Fruit fly (Drosophila melanogaster) ovary, adult (tissue): Measurements from ENCODE around the gene Mgat4a.

Experiments
- CG17801 ChIP-seq: fragments of 200-800 bp; optimal IDR thresholded peaks from 2 replicates; lab custom pipeline; 2019; ENCODE audit warnings: missing biosample characterization, mild to moderate bottlenecking, missing genetic modification characterization, moderate library complexity; ENCODE audit not compliant: partially characterized antibody

The Mgat4a gene

dm6 chr3L:14761837-14762785 lies at the start of gene Mgat4a, which contains the start of gene Tsen34:
Gene Mgat4a, plus strand, starts transcription at chr3L:14762028.
Gene Tsen34, minus strand, starts transcription at chr3L:14761844.
- TF ChIP-seq CG17801 (GFP tag; lab: Kevin White, UChicago) = peak; percentile 46

- TF ChIP-seq CG17801 (GFP tag; lab: Kevin White, UChicago) = no peak
Measured at dm6 chr3L:14712799-14713198, 49.0 kb upstream of the Mgat4a start.

- no peak for TF ChIP-seq CG17801 (GFP tag; lab: Kevin White, UChicago)
Measured at dm6 chr3L:14728460-14728859, 33.4 kb upstream of the Mgat4a start, which contains the start of gene CG13473. Gene CG13473, plus strand, starts transcription at chr3L:14728760.

dm6 chr3L:14731790-14732189 lies 30.0 kb upstream of the Mgat4a start:
- no peak for TF ChIP-seq CG17801 (GFP tag; lab: Kevin White, UChicago)

dm6 chr3L:14733417-14733816 lies 28.4 kb upstream of the Mgat4a start, which contains the start of gene CG13471:
Gene CG13471, minus strand, starts transcription at chr3L:14733517.
- no peak for TF ChIP-seq CG17801 (GFP tag; lab: Kevin White, UChicago)

dm6 chr3L:14743106-14743692 lies 18.6 kb upstream of the Mgat4a start:
- no peak for TF ChIP-seq CG17801 (GFP tag; lab: Kevin White, UChicago)

dm6 chr3L:14751056-14751671 lies 10.7 kb upstream of the Mgat4a start:
- no peak for TF ChIP-seq CG17801 (GFP tag; lab: Kevin White, UChicago)

- TF ChIP-seq CG17801 (GFP tag; lab: Kevin White, UChicago) = no peak
Measured at dm6 chr3L:14752816-14753215, 9.0 kb upstream of the Mgat4a start.

- no peak for TF ChIP-seq CG17801 (GFP tag; lab: Kevin White, UChicago)
Measured at dm6 chr3L:14755046-14755643, 6.7 kb upstream of the Mgat4a start.

dm6 chr3L:14755951-14756723 lies 5.7 kb upstream of the Mgat4a start:
- TF ChIP-seq CG17801 (GFP tag; lab: Kevin White, UChicago) = peak; percentile 7

- peak; percentile 61 for TF ChIP-seq CG17801 (GFP tag; lab: Kevin White, UChicago)
Measured at dm6 chr3L:14756724-14757463, 4.9 kb upstream of the Mgat4a start.

dm6 chr3L:14757464-14758384 lies 4.1 kb upstream of the Mgat4a start, which contains the start of gene CG42507:
Gene CG42507, minus strand, starts transcription at chr3L:14757962.
- TF ChIP-seq CG17801 (GFP tag; lab: Kevin White, UChicago) = peak; percentile 29
